Worm (Caenorhabditis elegans) whole organism, young adult: Measurements from ENCODE around the gene fbxb-26.

Experiments
- F57C9.4 ChIP-seq: sonication (generic microtip); optimal IDR thresholded peaks from 2 replicates; lab custom pipeline; 2017; ENCODE audit warnings: mild to moderate bottlenecking, missing genetic modification characterization, missing compliant biosample characterization
- ama-1 ChIP-seq, 3 experiments: fragments of 150-350 bp in 1 of 3; sonication (generic microtip) in 2 of 3; optimal IDR thresholded peaks; 2 replicates each; lab custom pipeline; 2014 to 2018; ENCODE audit warnings: missing biosample characterization in 2 of 3, missing genetic modification characterization in 2 of 3, missing genetic modification reagents in 2 of 3
- athp-1 ChIP-seq: sonication (generic microtip); optimal IDR thresholded peaks from 2 replicates; lab custom pipeline; 2017; ENCODE audit warnings: mild to moderate bottlenecking, missing genetic modification characterization, missing compliant biosample characterization
- ccch-3 ChIP-seq: fragments of 200-800 bp; sonication (Bioruptor generic); optimal IDR thresholded peaks from 2 replicates; lab custom pipeline; 2018; ENCODE audit warnings: mild to moderate bottlenecking, missing genetic modification characterization, missing compliant biosample characterization
- hlh-12 ChIP-seq: sonication (generic microtip); optimal IDR thresholded peaks from 2 replicates; lab custom pipeline; 2016; ENCODE audit warnings: missing genetic modification characterization, missing compliant biosample characterization
- lsy-27 ChIP-seq: sonication (generic microtip); optimal IDR thresholded peaks from 2 replicates; lab custom pipeline; 2017; ENCODE audit warnings: missing genetic modification characterization, mild to moderate bottlenecking, missing compliant biosample characterization, antibody characterized with exemption, missing genotype, borderline replicate concordance; ENCODE audit not compliant: insufficient read depth
- nfya-1 ChIP-seq: sonication (generic microtip); optimal IDR thresholded peaks from 2 replicates; lab custom pipeline; 2017; ENCODE audit warnings: antibody characterized with exemption, missing compliant biosample characterization, missing genetic modification characterization, borderline replicate concordance; ENCODE audit not compliant: insufficient read depth
- sea-2 ChIP-seq: fragments of 200-800 bp; sonication (Bioruptor generic); IDR thresholded peaks from 2 replicates; pipeline ENCODE4 v1.3.6; 2022; ENCODE audit warnings: missing genetic modification characterization, missing compliant biosample characterization
- ztf-28 ChIP-seq: fragments of 200-800 bp; sonication (Bioruptor generic); IDR thresholded peaks from 2 replicates; pipeline ENCODE4 v1.3.6; 2022; ENCODE audit warnings: missing genetic modification reagents, missing genetic modification characterization, missing compliant biosample characterization

- TF ChIP-seq ama-1 (optimal IDR thresholded peaks at IDR 0.05; lab: Kevin White, UChicago), result no peak
- TF ChIP-seq ama-1 (GFP tag; optimal IDR thresholded peaks at IDR 0.05; lab: Kevin White, UChicago), result no peak
- no peak for TF ChIP-seq ztf-28
- no peak for TF ChIP-seq hlh-12 (tag; lab: Kevin White, UChicago)
- no peak for TF ChIP-seq nfya-1 (tag; lab: Kevin White, UChicago)
- no peak for TF ChIP-seq ccch-3 (GFP tag; lab: Kevin White, UChicago)
- no peak for TF ChIP-seq sea-2 (GFP tag; lab: Robert Waterston, UW)
- TF ChIP-seq athp-1 (tag; lab: Kevin White, UChicago), result no peak
- TF ChIP-seq F57C9.4, result no peak
- no peak for TF ChIP-seq lsy-27 (tag; lab: Kevin White, UChicago)
Measured at ce11 chrII:1688813-1689212, 6.5 kb downstream of the fbxb-26 start, which contains the start of the genes fbxb-18 and fbxb-19.
